Worm (Caenorhabditis elegans): Measurements from ENCODE around the gene F41C3.11.

The F41C3.11 gene

ce11 chrII:4772441-4772840 lies 38.7 kb upstream of the F41C3.11 start:
- TF ChIP-seq ceh-45 (GFP tag; IDR thresholded peaks at IDR 0.05) (no peak), elt-2 (tag; optimal IDR thresholded peaks at IDR 0.05) (peak; percentile 13)

ce11 chrII:4771282-4771681 lies 37.5 kb upstream of the F41C3.11 start, which contains the start of gene F26G1.5:
TSS of gene F26G1.5 (minus strand) at chrII:4771382.
- no peak for TF ChIP-seq ceh-48 (tag; optimal IDR thresholded peaks at IDR 0.05)
- TF ChIP-seq ceh-14 (tag; optimal IDR thresholded peaks at IDR 0.05): no peak
- no peak for TF ChIP-seq ceh-9 (tag; optimal IDR thresholded peaks at IDR 0.05)
- no peak for TF ChIP-seq lin-11 (tag; optimal IDR thresholded peaks at IDR 0.05)
- no peak for TF ChIP-seq lim-6 (tag; optimal IDR thresholded peaks at IDR 0.05)
- TF ChIP-seq pha-2 (tag; optimal IDR thresholded peaks at IDR 0.05): no peak
- no peak for TF ChIP-seq gmeb-2 (tag; optimal IDR thresholded peaks at IDR 0.05)
- TF ChIP-seq ahr-1 (tag; optimal IDR thresholded peaks at IDR 0.05): no peak
- no peak for TF ChIP-seq T23F11.4 (GFP tag; optimal IDR thresholded peaks at IDR 0.05)
- no peak for TF ChIP-seq syd-9 (tag; optimal IDR thresholded peaks at IDR 0.05)
- TF ChIP-seq eyg-1 (tag; optimal IDR thresholded peaks at IDR 0.05): no peak
- TF ChIP-seq hlh-30 (tag; optimal IDR thresholded peaks at IDR 0.05; ENCODE audit: insufficient read depth): no peak

ce11 chrII:4769886-4770285 lies 36.1 kb upstream of the F41C3.11 start:
- TF ChIP-seq pha-2 (tag; optimal IDR thresholded peaks at IDR 0.05) (no peak), elt-2 (tag; optimal IDR thresholded peaks at IDR 0.05) (peak; percentile 97), eyg-1 (tag; optimal IDR thresholded peaks at IDR 0.05) (no peak)

- TF ChIP-seq Y22D7AL.16 (tag; optimal IDR thresholded peaks at IDR 0.05) (no peak), unc-3 (GFP tag; conservative IDR thresholded peaks at IDR 0.05) (no peak), unc-3 (tag; optimal IDR thresholded peaks at IDR 0.05) (no peak), pat-9 (tag; optimal IDR thresholded peaks at IDR 0.05) (no peak), syd-9 (tag; optimal IDR thresholded peaks at IDR 0.05) (no peak), ama-1 (optimal IDR thresholded peaks at IDR 0.05) (no peak), unc-86 (tag; optimal IDR thresholded peaks at IDR 0.05) (no peak), ceh-18 (tag; optimal IDR thresholded peaks at IDR 0.05) (no peak), sox-4 (tag; optimal IDR thresholded peaks at IDR 0.05) (no peak), hlh-30 (tag; optimal IDR thresholded peaks at IDR 0.05; ENCODE audit: insufficient read depth) (no peak), ceh-24 (tag; optimal IDR thresholded peaks at IDR 0.05) (no peak), dmd-4 (tag; optimal IDR thresholded peaks at IDR 0.05; ENCODE audit: borderline replicate concordance) (no peak), dve-1 (tag; optimal IDR thresholded peaks at IDR 0.05) (no peak), ref-2 (tag; optimal IDR thresholded peaks at IDR 0.05) (no peak), ceh-14 (tag; optimal IDR thresholded peaks at IDR 0.05) (no peak), pros-1 (tag; optimal IDR thresholded peaks at IDR 0.05) (no peak), pax-1 (tag; optimal IDR thresholded peaks at IDR 0.05) (no peak), K09A11.1 (tag; optimal IDR thresholded peaks at IDR 0.05; ENCODE audit: insufficient read depth) (no peak), hlh-15 (tag; optimal IDR thresholded peaks at IDR 0.05) (no peak), C38D4.7 (GFP tag; optimal IDR thresholded peaks at IDR 0.05) (no peak)
Observed at ce11 chrII:4769096-4769495, 35.3 kb upstream of the F41C3.11 start.

- no peak for TF ChIP-seq tbx-7 (tag; optimal IDR thresholded peaks at IDR 0.05)
- no peak for TF ChIP-seq ceh-31 (tag; optimal IDR thresholded peaks at IDR 0.05)
- no peak for TF ChIP-seq ets-4 (tag; optimal IDR thresholded peaks at IDR 0.05)
- no peak for TF ChIP-seq pax-1 (tag; optimal IDR thresholded peaks at IDR 0.05)
- no peak for TF ChIP-seq C38D4.7 (GFP tag; optimal IDR thresholded peaks at IDR 0.05)
- TF ChIP-seq fkh-6 (tag; optimal IDR thresholded peaks at IDR 0.05): no peak
- TF ChIP-seq C08G9.2 (tag; optimal IDR thresholded peaks at IDR 0.05): no peak
Observed at ce11 chrII:4767612-4768011, 33.9 kb upstream of the F41C3.11 start.
